Fruit fly (Drosophila melanogaster) whole organism, embryonic: ENCODE results near the gene Hr78.

ENCODE experiments used
- Adf1 ChIP-seq: fragments of 200-800 bp; sonication (Bioruptor generic); IDR thresholded peaks from 2 replicates; pipeline ENCODE4 v1.3.6; 2022; ENCODE audit warnings: missing biosample characterization, missing genetic modification characterization
- Atf6 ChIP-seq: fragments of 200-800 bp; sonication (Bioruptor generic); IDR thresholded peaks from 2 replicates; pipeline ENCODE4 v1.3.6; 2022; ENCODE audit warnings: missing biosample characterization, missing genetic modification characterization
- Awh ChIP-seq: fragments of 200-800 bp; sonication (Bioruptor generic); IDR thresholded peaks from 2 replicates; pipeline ENCODE4, ENCODE4 v1.3.6; 2022; ENCODE audit warnings: missing biosample characterization, missing genetic modification characterization
- Bgb ChIP-seq: fragments of 200-800 bp; sonication (Bioruptor generic); IDR thresholded peaks from 2 replicates; pipeline ENCODE4 v1.3.6; 2022; ENCODE audit warnings: missing biosample characterization, missing genetic modification characterization; ENCODE audit not compliant: partially characterized antibody
- CG10431 ChIP-seq: fragments of 200-800 bp; sonication (Bioruptor generic); optimal IDR thresholded peaks from 3 replicates; lab custom pipeline; 2018; ENCODE audit warnings: missing biosample characterization, mild to moderate bottlenecking, missing genetic modification characterization
- CG10959 ChIP-seq: fragments of 200-800 bp; sonication (Bioruptor generic); IDR thresholded peaks from 2 replicates; pipeline ENCODE4 v1.3.6; 2022; ENCODE audit warnings: missing biosample characterization, missing genetic modification characterization
- CG12155 ChIP-seq: fragments of 200-800 bp; sonication (Bioruptor generic); optimal IDR thresholded peaks from 3 replicates; lab custom pipeline; 2016; ENCODE audit warnings: missing biosample characterization, missing genetic modification characterization
- CG12219 ChIP-seq: fragments of 200-800 bp; sonication (Bioruptor generic); optimal IDR thresholded peaks from 3 replicates; lab custom pipeline; 2018; ENCODE audit warnings: missing biosample characterization, mild to moderate bottlenecking, missing genetic modification characterization
- CG13775 ChIP-seq: fragments of 200-800 bp; sonication (Bioruptor generic); optimal IDR thresholded peaks from 3 replicates; lab custom pipeline; 2017; ENCODE audit warnings: missing biosample characterization, mild to moderate bottlenecking, missing genetic modification characterization
- CG14667 ChIP-seq: fragments of 200-800 bp; sonication (Bioruptor generic); IDR thresholded peaks from 2 replicates; pipeline ENCODE4 v1.3.6; 2022; ENCODE audit warnings: missing biosample characterization, missing genetic modification characterization
- CG14860 ChIP-seq: fragments of 200-800 bp; sonication (Bioruptor generic); IDR thresholded peaks from 3 replicates; pipeline ENCODE4 v1.3.6; 2022; ENCODE audit warnings: missing biosample characterization, missing genetic modification characterization; ENCODE audit not compliant: partially characterized antibody
- CG1529 ChIP-seq: fragments of 200-800 bp; sonication (Bioruptor generic); optimal IDR thresholded peaks from 3 replicates; lab custom pipeline; 2018; ENCODE audit warnings: missing biosample characterization, missing genetic modification characterization
- CG1647 ChIP-seq: fragments of 200-800 bp; sonication (Bioruptor generic); optimal IDR thresholded peaks from 3 replicates; lab custom pipeline; 2016; ENCODE audit warnings: missing biosample characterization, missing genetic modification characterization
- CG17359 ChIP-seq: fragments of 200-800 bp; sonication (Bioruptor generic); optimal IDR thresholded peaks from 3 replicates; lab custom pipeline; 2018; ENCODE audit warnings: missing biosample characterization, mild to moderate bottlenecking, missing genetic modification characterization, moderate library complexity
- CG17612 ChIP-seq: fragments of 200-800 bp; sonication (Bioruptor generic); IDR thresholded peaks from 2 replicates; pipeline ENCODE4 v1.3.6; 2022; ENCODE audit warnings: missing biosample characterization, missing genetic modification characterization
- CG30431 ChIP-seq: fragments of 200-800 bp; sonication (Bioruptor generic); optimal IDR thresholded peaks from 2 replicates; lab custom pipeline; 2017; ENCODE audit warnings: missing biosample characterization, missing genetic modification characterization
- CG33557 ChIP-seq: fragments of 200-800 bp; sonication (Bioruptor generic); optimal IDR thresholded peaks from 2 replicates; lab custom pipeline; 2019; ENCODE audit warnings: missing biosample characterization, mild to moderate bottlenecking, missing genetic modification characterization, moderate library complexity
- CG34224 ChIP-seq: fragments of 200-800 bp; sonication (Bioruptor generic); IDR thresholded peaks from 3 replicates; pipeline ENCODE4 v1.3.6; 2022; ENCODE audit warnings: missing biosample characterization, missing genetic modification characterization; ENCODE audit not compliant: partially characterized antibody
- CG4424 ChIP-seq: fragments of 200-800 bp; sonication (Bioruptor generic); optimal IDR thresholded peaks from 3 replicates; lab custom pipeline; 2016; ENCODE audit warnings: missing biosample characterization, missing genetic modification characterization
- CG4617 ChIP-seq: fragments of 200-800 bp; sonication (Bioruptor generic); optimal IDR thresholded peaks from 3 replicates; lab custom pipeline; 2016; ENCODE audit warnings: missing biosample characterization, missing genetic modification characterization, borderline replicate concordance
- CG6654 ChIP-seq: fragments of 200-800 bp; sonication (Bioruptor generic); optimal IDR thresholded peaks from 2 replicates; lab custom pipeline; 2017; ENCODE audit warnings: missing biosample characterization, mild to moderate bottlenecking, missing genetic modification characterization
- CG7357 ChIP-seq: fragments of 200-800 bp; sonication (Bioruptor generic); IDR thresholded peaks from 3 replicates; pipeline ENCODE4 v1.3.6; 2022; ENCODE audit warnings: missing biosample characterization, missing genetic modification characterization
- CG8388 ChIP-seq: fragments of 200-800 bp; sonication (Bioruptor generic); optimal IDR thresholded peaks from 2 replicates; lab custom pipeline; 2019; ENCODE audit warnings: missing biosample characterization, mild to moderate bottlenecking, missing genetic modification characterization, moderate library complexity
- CG9437 ChIP-seq: fragments of 200-800 bp; sonication (Bioruptor generic); optimal IDR thresholded peaks from 2 replicates; lab custom pipeline; 2018; ENCODE audit warnings: missing biosample characterization, mild to moderate bottlenecking, missing genetic modification characterization
- CG9727 ChIP-seq: fragments of 200-800 bp; sonication (Bioruptor generic); optimal IDR thresholded peaks from 3 replicates; lab custom pipeline; 2017; ENCODE audit warnings: missing biosample characterization, mild to moderate bottlenecking, missing genetic modification characterization
- CG9876 ChIP-seq: fragments of 200-800 bp; sonication (Bioruptor generic); optimal IDR thresholded peaks from 2 replicates; lab custom pipeline; 2016; ENCODE audit warnings: missing biosample characterization, missing genetic modification characterization
- Dref ChIP-seq: fragments of 200-800 bp; sonication (Bioruptor generic); IDR thresholded peaks from 2 replicates; pipeline ENCODE4 v1.3.6; 2022; ENCODE audit warnings: missing biosample characterization, missing genetic modification characterization
- HHEX ChIP-seq: fragments of 200-800 bp; sonication (Bioruptor generic); optimal IDR thresholded peaks from 3 replicates; lab custom pipeline; 2017; ENCODE audit warnings: missing biosample characterization, mild to moderate bottlenecking, missing genetic modification characterization, missing genetic modification reagents
- Nf-YC ChIP-seq: fragments of 200-800 bp; optimal IDR thresholded peaks from 3 replicates; lab custom pipeline; 2019; ENCODE audit warnings: missing biosample characterization, mild to moderate bottlenecking, missing genetic modification characterization, moderate library complexity
- Oaz ChIP-seq: fragments of 200-800 bp; sonication (Bioruptor generic); IDR thresholded peaks from 2 replicates; pipeline ENCODE4 v1.3.6; 2022; ENCODE audit warnings: missing biosample characterization, missing genetic modification characterization
- Oli ChIP-seq: fragments of 200-800 bp; sonication (Bioruptor generic); optimal IDR thresholded peaks from 2 replicates; lab custom pipeline; 2018; ENCODE audit warnings: missing biosample characterization, mild to moderate bottlenecking, missing genetic modification characterization, moderate library complexity
- Scr ChIP-seq: fragments of 200-800 bp; sonication (Bioruptor generic); IDR thresholded peaks from 2 replicates; pipeline ENCODE4 v1.3.6; 2022; ENCODE audit warnings: missing biosample characterization, missing genetic modification characterization; ENCODE audit not compliant: partially characterized antibody
- Sin3A ChIP-seq: fragments of >200 bp; optimal IDR thresholded peaks from 2 replicates; lab custom pipeline; 2018
- Sry-δ ChIP-seq: fragments of 200-800 bp; sonication (Bioruptor generic); optimal IDR thresholded peaks from 2 replicates; lab custom pipeline; 2016; ENCODE audit warnings: missing biosample characterization, missing genetic modification characterization
- Xrp1 ChIP-seq: fragments of 200-800 bp; sonication (Bioruptor generic); IDR thresholded peaks from 2 replicates; pipeline ENCODE4 v1.3.6; 2022; ENCODE audit warnings: missing biosample characterization, missing genetic modification characterization
- bowl ChIP-seq: fragments of 200-800 bp; sonication (Bioruptor generic); IDR thresholded peaks from 2 replicates; pipeline ENCODE4 v1.3.6; 2022; ENCODE audit warnings: missing biosample characterization, missing genetic modification characterization
- disco-r ChIP-seq: fragments of 200-800 bp; sonication (Bioruptor generic); optimal IDR thresholded peaks from 2 replicates; lab custom pipeline; 2016; ENCODE audit warnings: missing biosample characterization, missing genetic modification characterization
- lola ChIP-seq, 3 experiments: fragments of >200 bp in 2 of 3; fragments of 200-800 bp in 1 of 3; sonication (Bioruptor generic) in 1 of 3; optimal IDR thresholded peaks; 2 replicates each; lab custom pipeline; 2017 to 2019; ENCODE audit warnings: missing biosample characterization in 3 of 3, missing genetic modification characterization in 3 of 3, mild to moderate bottlenecking in 1 of 3, moderate library complexity in 1 of 3
- mirr ChIP-seq: fragments of 200-800 bp; sonication (Bioruptor generic); optimal IDR thresholded peaks from 3 replicates; lab custom pipeline; 2018; ENCODE audit warnings: missing biosample characterization, mild to moderate bottlenecking, missing genetic modification characterization
- nau ChIP-seq: fragments of 200-800 bp; sonication (Bioruptor generic); optimal IDR thresholded peaks from 3 replicates; lab custom pipeline; 2017; ENCODE audit warnings: missing biosample characterization, mild to moderate bottlenecking, missing genetic modification characterization, missing genetic modification reagents
- pzg ChIP-seq: fragments of 200-800 bp; sonication (Bioruptor generic); optimal IDR thresholded peaks from 3 replicates; lab custom pipeline; 2018; ENCODE audit warnings: missing biosample characterization, mild to moderate bottlenecking, missing genetic modification characterization, moderate library complexity
- sens ChIP-seq: fragments of 200-800 bp; sonication (Bioruptor generic); peaks from one replicate; lab custom pipeline; 2016; ENCODE audit warnings: missing biosample characterization, missing genetic modification characterization
- slp2 ChIP-seq: fragments of 200-800 bp; sonication (Bioruptor generic); optimal IDR thresholded peaks from 2 replicates; lab custom pipeline; 2016; ENCODE audit warnings: missing biosample characterization, missing genetic modification characterization
- stwl ChIP-seq: fragments of 200-800 bp; sonication (Bioruptor generic); optimal IDR thresholded peaks from 3 replicates; lab custom pipeline; 2018; ENCODE audit warnings: missing biosample characterization, mild to moderate bottlenecking, missing genetic modification characterization, moderate library complexity
- trem ChIP-seq: fragments of 200-800 bp; optimal IDR thresholded peaks from 3 replicates; lab custom pipeline; 2019; ENCODE audit warnings: missing biosample characterization, mild to moderate bottlenecking, missing genetic modification characterization, moderate library complexity

The Hr78 gene

dm6 chr3L:21516716-21517266 is 19.5 kb upstream of the Hr78 start (continued):
- peak; percentile 5 for TF ChIP-seq CG13775 (GFP tag; lab: Kevin White, UChicago)
- 0 out of 2 replicates have a peak, but pooled peaks have one; percentile 10 for TF ChIP-seq Dref
- TF ChIP-seq CG10959 (GFP tag; lab: Robert Waterston, UW) = no peak
- TF ChIP-seq trem = peak; percentile 68
- peak; percentile 12 for TF ChIP-seq CG9437 (GFP tag; lab: Kevin White, UChicago)
- TF ChIP-seq pzg (GFP tag; lab: Kevin White, UChicago) = peak; percentile 69
- peak; percentile 85 for TF ChIP-seq CG10431 (GFP tag; lab: Kevin White, UChicago)
- TF ChIP-seq lola (GFP tag; optimal IDR thresholded peaks at IDR 0.05; lab: Kevin White, UChicago) = peak in 1 of 3 experiments; percentile 8
- peak; percentile 95 for TF ChIP-seq CG4617 (GFP tag; lab: Kevin White, UChicago)

- TF ChIP-seq CG9876 (GFP tag; lab: Kevin White, UChicago) (peak; percentile 60), CG14667 (GFP tag; lab: Robert Waterston, UW) (peak; percentile 80), CG17359 (peak; percentile 81), CG14860 (GFP tag; lab: Robert Waterston, UW) (0 out of 3 replicates have a peak, but pooled peaks have one; percentile 38), pzg (GFP tag; lab: Kevin White, UChicago) (peak; percentile 40), CG7357 (peak; percentile 97), Adf1 (GFP tag; lab: Robert Waterston, UW) (peak; percentile 55), CG12219 (peak; percentile 58), Sin3A (lab: Kevin White, UChicago) (no peak), Scr (peak; percentile 60), stwl (peak; percentile 93), Oaz (GFP tag; lab: Robert Waterston, UW) (peak; percentile 80), CG12155 (peak; percentile 88), CG8388 (GFP tag; lab: Kevin White, UChicago) (peak; percentile 78), CG34224 (GFP tag; lab: Robert Waterston, UW) (peak; percentile 37; the same call in 1 of the 3 replicates), Atf6 (GFP tag; lab: Robert Waterston, UW) (peak; percentile 84), Nf-YC (tag; lab: Kevin White, UChicago) (peak; percentile 83), HHEX (GFP tag; lab: Kevin White, UChicago) (peak; percentile 85), Oli (tag; lab: Kevin White, UChicago) (peak; percentile 84), CG6654 (peak; percentile 68), Xrp1 (GFP tag; lab: Robert Waterston, UW) (peak; percentile 77), nau (GFP tag; lab: Kevin White, UChicago) (no peak), CG10431 (GFP tag; lab: Kevin White, UChicago) (peak; percentile 38), slp2 (GFP tag; lab: Kevin White, UChicago) (peak; percentile 46), Bgb (GFP tag; lab: Robert Waterston, UW) (peak; percentile 36; the same call in 1 of the 2 replicates), CG9727 (GFP tag; lab: Kevin White, UChicago) (peak; percentile 90), disco-r (GFP tag; lab: Kevin White, UChicago) (peak; percentile 29), CG17612 (GFP tag; lab: Robert Waterston, UW) (peak; percentile 81), CG30431 (GFP tag; lab: Kevin White, UChicago) (peak; percentile 65), Awh (GFP tag; lab: Robert Waterston, UW) (peak; percentile 70), sens (GFP tag; lab: Kevin White, UChicago) (peak; percentile 91), CG1529 (GFP tag; lab: Kevin White, UChicago) (peak; percentile 66), mirr (GFP tag; lab: Kevin White, UChicago) (peak; percentile 50), CG4424 (peak; percentile 85), Sry-δ (GFP tag; lab: Kevin White, UChicago) (peak; percentile 69), bowl (GFP tag; lab: Robert Waterston, UW) (0 out of 2 replicates have a peak, but pooled peaks have one; percentile 30), CG1647 (GFP tag; lab: Kevin White, UChicago) (peak; percentile 30), CG33557 (GFP tag; lab: Kevin White, UChicago) (peak; percentile 85)
These were observed 18.8 kb upstream of the Hr78 start, which contains the start of the genes SAK and Cdk12 for dm6 chr3L:21515823-21516715. Gene SAK, minus strand, starts transcription at chr3L:21515887. Gene Cdk12, plus strand, starts transcription at chr3L:21516306.
